Worm (Caenorhabditis elegans) whole organism, young adult: ENCODE data around the gene K11H3.5.

ENCODE experiments used
- D2030.7 ChIP-seq: fragments of 200-800 bp; sonication (Bioruptor generic); IDR thresholded peaks from 2 replicates; pipeline ENCODE4 v1.3.6; 2022; ENCODE audit warnings: missing genetic modification reagents, missing genetic modification characterization, missing compliant biosample characterization
- F22D6.2 ChIP-seq: sonication (generic microtip); optimal IDR thresholded peaks from 2 replicates; lab custom pipeline; 2016; ENCODE audit warnings: mild to moderate bottlenecking, missing genetic modification characterization, missing compliant biosample characterization
- T07F8.4 ChIP-seq: sonication (generic microtip); optimal IDR thresholded peaks from 2 replicates; lab custom pipeline; 2016; ENCODE audit warnings: mild to moderate bottlenecking, missing genetic modification characterization, moderate library complexity, missing compliant biosample characterization
- T26A5.8 ChIP-seq: sonication (generic microtip); optimal IDR thresholded peaks from 2 replicates; lab custom pipeline; 2016; ENCODE audit warnings: missing genetic modification characterization, missing compliant biosample characterization
- Y95B8A.8 ChIP-seq: fragments of 200-800 bp; sonication (Bioruptor generic); IDR thresholded peaks from 2 replicates; pipeline ENCODE4 v1.3.6; 2022; ENCODE audit warnings: missing genetic modification reagents, missing genetic modification characterization, missing compliant biosample characterization
- ama-1 ChIP-seq, 3 experiments: fragments of 150-350 bp in 1 of 3; sonication (generic microtip) in 2 of 3; optimal IDR thresholded peaks; 2 replicates each; lab custom pipeline; 2014 to 2018; ENCODE audit warnings: missing biosample characterization in 2 of 3, missing genetic modification characterization in 2 of 3, missing genetic modification reagents in 2 of 3
- ceh-79 ChIP-seq: sonication (generic microtip); optimal IDR thresholded peaks from 2 replicates; lab custom pipeline; 2017; ENCODE audit warnings: mild to moderate bottlenecking, missing genetic modification characterization, missing compliant biosample characterization
- let-607 ChIP-seq, 2 experiments: fragments of 200-800 bp in 1 of 2; sonication (Bioruptor generic) in 1 of 2; sonication (generic microtip) in 1 of 2; optimal IDR thresholded peaks; 2 replicates each; lab custom pipeline; 2016 to 2018; ENCODE audit warnings: mild to moderate bottlenecking in 2 of 2, missing compliant biosample characterization in 2 of 2, missing genetic modification characterization in 2 of 2, moderate library complexity in 2 of 2, missing genotype in 1 of 2
- nfyb-1 ChIP-seq: fragments of 200-800 bp; sonication (Bioruptor generic); IDR thresholded peaks from 2 replicates; pipeline ENCODE4 v1.3.6; 2022; ENCODE audit warnings: missing genetic modification reagents, missing genetic modification characterization, missing compliant biosample characterization
- sea-2 ChIP-seq: fragments of 200-800 bp; sonication (Bioruptor generic); IDR thresholded peaks from 2 replicates; pipeline ENCODE4 v1.3.6; 2022; ENCODE audit warnings: missing genetic modification characterization, missing compliant biosample characterization
- snpc-1.1 ChIP-seq: sonication (generic microtip); optimal IDR thresholded peaks from 2 replicates; lab custom pipeline; 2017; ENCODE audit warnings: missing genetic modification characterization, mild to moderate bottlenecking, missing compliant biosample characterization, antibody characterized with exemption, moderate library complexity, missing genotype, missing genetic modification reagents; ENCODE audit not compliant: insufficient read depth
- tbx-9 ChIP-seq: sonication (generic microtip); optimal IDR thresholded peaks from 2 replicates; lab custom pipeline; 2016; ENCODE audit warnings: borderline replicate concordance, missing genetic modification characterization, inconsistent platforms, missing compliant biosample characterization
- unc-62 ChIP-seq: fragments of 150-350 bp; optimal IDR thresholded peaks from 2 replicates; lab custom pipeline; 2014; ENCODE audit warnings: missing biosample characterization, missing genetic modification reagents, missing genetic modification characterization

- TF ChIP-seq F22D6.2 (tag; lab: Kevin White, UChicago) (no peak), tbx-9 (tag; lab: Kevin White, UChicago) (no peak), T26A5.8 (tag; lab: Kevin White, UChicago) (no peak), ceh-79 (no peak), T07F8.4 (tag; lab: Kevin White, UChicago) (no peak), nfyb-1 (GFP tag; lab: Robert Waterston, UW) (no peak), snpc-1.1 (no peak), ama-1 (optimal IDR thresholded peaks at IDR 0.05; lab: Kevin White, UChicago) (no peak), ama-1 (GFP tag; optimal IDR thresholded peaks at IDR 0.05; lab: Kevin White, UChicago) (no peak), unc-62 (no peak), let-607 (tag; optimal IDR thresholded peaks at IDR 0.05; lab: Kevin White, UChicago) (no peak), Y95B8A.8 (GFP tag; lab: Robert Waterston, UW) (no peak), sea-2 (no peak), D2030.7 (GFP tag; lab: Robert Waterston, UW) (no peak)
Observed at ce11 chrIII:9850877-9851276, 7.3 kb downstream of the K11H3.5 start.
